Worm (Caenorhabditis elegans) whole organism, mixed stage, embryonic: ENCODE results near the gene snf-5.

Experiments
- M03D4.4 ChIP-seq: sonication (generic microtip); optimal IDR thresholded peaks from 2 replicates; lab custom pipeline; 2017; ENCODE audit warnings: mild to moderate bottlenecking, missing genetic modification characterization, missing compliant biosample characterization
- bed-3 ChIP-seq: fragments of 200-800 bp; sonication (Bioruptor generic); optimal IDR thresholded peaks from 3 replicates; lab custom pipeline; 2018; ENCODE audit warnings: mild to moderate bottlenecking, missing genetic modification characterization, moderate library complexity, missing compliant biosample characterization
- blmp-1 ChIP-seq: fragments of 150-350 bp; optimal IDR thresholded peaks from 2 replicates; lab custom pipeline; 2014; ENCODE audit warnings: missing biosample characterization, missing genetic modification characterization
- ceh-39 ChIP-seq: fragments of 150-350 bp; optimal IDR thresholded peaks from 2 replicates; lab custom pipeline; 2014; ENCODE audit warnings: missing biosample characterization, missing genetic modification characterization
- ceh-43 ChIP-seq: fragments of 200-800 bp; sonication (Bioruptor generic); optimal IDR thresholded peaks from 2 replicates; lab custom pipeline; 2018; ENCODE audit warnings: mild to moderate bottlenecking, missing genetic modification characterization, moderate library complexity, missing compliant biosample characterization
- ceh-83 ChIP-seq: fragments of 200-800 bp; sonication (Bioruptor generic); optimal IDR thresholded peaks from 2 replicates; lab custom pipeline; 2018; ENCODE audit warnings: mild to moderate bottlenecking, missing genetic modification characterization, missing compliant biosample characterization
- ces-1 ChIP-seq: fragments of 150-350 bp; optimal IDR thresholded peaks from 2 replicates; lab custom pipeline; 2014; ENCODE audit warnings: missing biosample characterization, missing genetic modification reagents, missing genetic modification characterization
- cnd-1 ChIP-seq: fragments of 200-800 bp; sonication (Bioruptor generic); optimal IDR thresholded peaks from 2 replicates; lab custom pipeline; 2018; ENCODE audit warnings: mild to moderate bottlenecking, missing genetic modification characterization, missing compliant biosample characterization
- drap-1 ChIP-seq: fragments of 200-800 bp; sonication (Bioruptor generic); optimal IDR thresholded peaks from 3 replicates; lab custom pipeline; 2018; ENCODE audit warnings: mild to moderate bottlenecking, missing genetic modification characterization, missing compliant biosample characterization
- elt-1 ChIP-seq: sonication (generic microtip); optimal IDR thresholded peaks from 2 replicates; lab custom pipeline; 2017; ENCODE audit warnings: missing genetic modification characterization, mild to moderate bottlenecking, missing compliant biosample characterization, antibody characterized with exemption, moderate library complexity, borderline replicate concordance; ENCODE audit not compliant: insufficient read depth
- elt-3 ChIP-seq: fragments of 150-350 bp; optimal IDR thresholded peaks from 2 replicates; lab custom pipeline; 2014; ENCODE audit warnings: missing biosample characterization, missing genetic modification characterization
- flh-1 ChIP-seq: fragments of 200-800 bp; sonication (Bioruptor generic); optimal IDR thresholded peaks from 2 replicates; lab custom pipeline; 2018; ENCODE audit warnings: mild to moderate bottlenecking, missing genetic modification characterization, moderate library complexity, missing compliant biosample characterization
- ham-2 ChIP-seq: fragments of 200-800 bp; sonication (Bioruptor generic); optimal IDR thresholded peaks from 2 replicates; lab custom pipeline; 2018; ENCODE audit warnings: mild to moderate bottlenecking, missing genetic modification characterization, missing compliant biosample characterization
- hlh-1 ChIP-seq: fragments of 150-350 bp; optimal IDR thresholded peaks from 2 replicates; lab custom pipeline; 2014; ENCODE audit warnings: missing biosample characterization, missing genetic modification reagents, missing genetic modification characterization
- lin-13 ChIP-seq: fragments of 150-350 bp; optimal IDR thresholded peaks from 2 replicates; lab custom pipeline; 2014; ENCODE audit warnings: missing biosample characterization, missing genetic modification characterization
- lin-32 ChIP-seq: fragments of 200-800 bp; sonication (Bioruptor generic); optimal IDR thresholded peaks from 2 replicates; lab custom pipeline; 2018; ENCODE audit warnings: mild to moderate bottlenecking, missing genetic modification characterization, missing compliant biosample characterization
- lsy-2 ChIP-seq: fragments of 150-350 bp; optimal IDR thresholded peaks from 2 replicates; lab custom pipeline; 2014; ENCODE audit warnings: missing biosample characterization, missing genetic modification characterization
- mep-1 ChIP-seq: fragments of 150-350 bp; optimal IDR thresholded peaks from 2 replicates; lab custom pipeline; 2017; ENCODE audit warnings: missing biosample characterization, missing genetic modification reagents, missing genetic modification characterization, inconsistent platforms
- mls-2 ChIP-seq: sonication (generic microtip); optimal IDR thresholded peaks from 2 replicates; lab custom pipeline; 2016; ENCODE audit warnings: mild to moderate bottlenecking, missing genetic modification characterization, moderate library complexity, missing compliant biosample characterization
- nhr-12 ChIP-seq: fragments of 150-350 bp; optimal IDR thresholded peaks from 2 replicates; lab custom pipeline; 2014; ENCODE audit warnings: missing biosample characterization, missing genetic modification characterization
- nhr-237 ChIP-seq: fragments of 150-350 bp; optimal IDR thresholded peaks from 2 replicates; lab custom pipeline; 2014; ENCODE audit warnings: missing biosample characterization, missing genetic modification characterization
- nhr-28 ChIP-seq: fragments of 150-350 bp; optimal IDR thresholded peaks from 2 replicates; lab custom pipeline; 2014; ENCODE audit warnings: missing biosample characterization, missing genetic modification characterization
- nhr-76 ChIP-seq: sonication (generic microtip); optimal IDR thresholded peaks from 2 replicates; lab custom pipeline; 2017; ENCODE audit warnings: missing biosample characterization, missing genetic modification characterization
- pha-4 ChIP-seq: fragments of 150-350 bp; optimal IDR thresholded peaks from 2 replicates; lab custom pipeline; 2018; ENCODE audit warnings: missing biosample characterization, missing genetic modification reagents, missing genetic modification characterization
- sem-2 ChIP-seq: fragments of 200-800 bp; sonication (Bioruptor generic); optimal IDR thresholded peaks from 2 replicates; lab custom pipeline; 2018; ENCODE audit warnings: mild to moderate bottlenecking, missing genetic modification characterization, missing compliant biosample characterization
- snpc-4 ChIP-seq: fragments of 150-350 bp; optimal IDR thresholded peaks from 2 replicates; lab custom pipeline; 2014; ENCODE audit warnings: missing biosample characterization, missing genetic modification characterization
- sptf-1 ChIP-seq: sonication (generic microtip); optimal IDR thresholded peaks from 2 replicates; lab custom pipeline; 2017; ENCODE audit warnings: mild to moderate bottlenecking, missing genetic modification characterization, moderate library complexity, missing compliant biosample characterization
- tbx-8 ChIP-seq: fragments of 200-800 bp; sonication (Bioruptor generic); optimal IDR thresholded peaks from 2 replicates; lab custom pipeline; 2018; ENCODE audit warnings: mild to moderate bottlenecking, missing genetic modification characterization, moderate library complexity, missing compliant biosample characterization
- unc-120 ChIP-seq: sonication (generic microtip); optimal IDR thresholded peaks from 2 replicates; lab custom pipeline; 2017; ENCODE audit warnings: missing genetic modification characterization, missing compliant biosample characterization; ENCODE audit not compliant: poor library complexity, severe bottlenecking
- unc-39 ChIP-seq: fragments of 150-350 bp; optimal IDR thresholded peaks from 2 replicates; lab custom pipeline; 2014; ENCODE audit warnings: missing biosample characterization, missing genetic modification characterization
- unc-62 ChIP-seq: fragments of 150-350 bp; optimal IDR thresholded peaks from 2 replicates; lab custom pipeline; 2014; ENCODE audit warnings: missing biosample characterization, missing genetic modification reagents, missing genetic modification characterization
- zip-8 ChIP-seq: fragments of 150-350 bp; optimal IDR thresholded peaks from 2 replicates; lab custom pipeline; 2014; ENCODE audit warnings: missing biosample characterization, missing genetic modification characterization
- ztf-11 ChIP-seq: fragments of 150-350 bp; optimal IDR thresholded peaks from 2 replicates; lab custom pipeline; 2014; ENCODE audit warnings: missing biosample characterization, missing genetic modification characterization

Gene snf-5

ce11 chrII:12878697-12879096 lies 13.1 kb upstream of the snf-5 start:
- TF ChIP-seq snpc-4 (tag; lab: Kevin White, UChicago) (no peak), sem-2 (GFP tag; lab: Kevin White, UChicago) (no peak), elt-3 (no peak), hlh-1 (tag; lab: Kevin White, UChicago) (no peak), ceh-39 (no peak), M03D4.4 (tag; lab: Kevin White, UChicago) (no peak), unc-120 (tag; lab: Kevin White, UChicago) (no peak), nhr-12 (tag; lab: Kevin White, UChicago) (no peak), flh-1 (GFP tag; lab: Kevin White, UChicago) (no peak), nhr-28 (tag; lab: Kevin White, UChicago) (no peak), unc-39 (no peak), mep-1 (tag; lab: Kevin White, UChicago) (no peak), sptf-1 (tag; lab: Kevin White, UChicago) (no peak), cnd-1 (tag; lab: Kevin White, UChicago) (no peak), nhr-76 (tag; lab: Kevin White, UChicago) (no peak), zip-8 (no peak), blmp-1 (tag; lab: Kevin White, UChicago) (no peak), tbx-8 (GFP tag; lab: Kevin White, UChicago) (no peak), bed-3 (GFP tag; lab: Kevin White, UChicago) (no peak)

DNA sequence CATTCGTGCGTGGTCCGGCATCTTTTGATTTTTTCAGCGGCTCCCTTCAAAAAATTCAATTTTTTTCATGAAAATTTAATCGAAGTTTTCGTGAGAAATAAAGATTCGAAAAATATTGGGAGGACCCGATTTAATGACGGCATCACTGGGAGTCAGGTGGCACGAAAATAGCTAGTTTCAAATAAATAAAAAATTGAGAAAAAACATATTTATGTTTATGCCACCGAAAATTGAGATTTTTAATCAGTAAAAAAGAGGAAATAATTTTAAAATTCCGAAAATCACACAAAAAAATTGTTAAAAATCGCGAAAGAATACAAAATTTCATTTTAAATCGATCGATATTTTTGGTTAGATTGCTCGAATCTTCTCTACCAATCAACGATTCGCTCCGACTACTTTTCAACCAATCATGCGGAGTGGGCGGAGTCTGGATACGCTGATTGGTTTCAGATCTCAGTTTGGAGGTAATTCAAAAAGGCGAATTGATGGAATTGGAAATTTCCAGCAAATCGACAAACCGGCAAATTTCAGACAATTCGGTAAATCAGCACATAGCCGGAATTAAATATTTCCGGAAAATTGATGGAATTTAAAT lies 12.6 kb upstream of the snf-5 start, which contains the start of gene gsy-1:
gsy-1 (minus strand) TSS at position 51 of the 598 bp plus-strand sequence.
- TF ChIP-seq sptf-1 (tag; lab: Kevin White, UChicago): no peak
- TF ChIP-seq, all 35 proteins: peak for 0

ce11 chrII:12866079-12866478 lies 494 bp upstream of the snf-5 start:
- TF ChIP-seq lin-13 (tag; lab: Kevin White, UChicago): no peak
- TF ChIP-seq lin-32 (GFP tag; lab: Kevin White, UChicago): no peak
- TF ChIP-seq drap-1: no peak
- no peak for TF ChIP-seq sem-2 (GFP tag; lab: Kevin White, UChicago)
- no peak for TF ChIP-seq nhr-76 (tag; lab: Kevin White, UChicago)
- TF ChIP-seq hlh-1 (tag; lab: Kevin White, UChicago): no peak

ce11 chrII:12855900-12856299 lies 9.7 kb downstream of the snf-5 start, which contains the start of gene Y46G5A.29:
Y46G5A.29 (plus strand) TSS chrII:12856200.
- TF ChIP-seq elt-1 (tag; lab: Kevin White, UChicago) (no peak), lin-13 (tag; lab: Kevin White, UChicago) (no peak), ztf-11 (tag; lab: Kevin White, UChicago) (no peak), lsy-2 (tag; lab: Kevin White, UChicago) (no peak), hlh-1 (tag; lab: Kevin White, UChicago) (no peak), nhr-12 (tag; lab: Kevin White, UChicago) (no peak), nhr-28 (tag; lab: Kevin White, UChicago) (no peak), sem-2 (GFP tag; lab: Kevin White, UChicago) (no peak), ces-1 (no peak), ceh-83 (no peak), flh-1 (GFP tag; lab: Kevin White, UChicago) (no peak), ham-2 (GFP tag; lab: Kevin White, UChicago) (no peak), blmp-1 (tag; lab: Kevin White, UChicago) (no peak), mls-2 (tag; lab: Kevin White, UChicago) (no peak), unc-62 (GFP tag; lab: Kevin White, UChicago) (no peak), ceh-39 (no peak), zip-8 (no peak), mep-1 (tag; lab: Kevin White, UChicago) (no peak), drap-1 (no peak), nhr-237 (tag; lab: Kevin White, UChicago) (no peak)

- TF ChIP-seq nhr-28 (tag; lab: Kevin White, UChicago): no peak
- TF ChIP-seq M03D4.4 (tag; lab: Kevin White, UChicago): no peak
- no peak for TF ChIP-seq ham-2 (GFP tag; lab: Kevin White, UChicago)
- no peak for TF ChIP-seq ces-1
- no peak for TF ChIP-seq sptf-1 (tag; lab: Kevin White, UChicago)
- no peak for TF ChIP-seq mep-1 (tag; lab: Kevin White, UChicago)
- no peak for TF ChIP-seq lsy-2 (tag; lab: Kevin White, UChicago)
- TF ChIP-seq elt-1 (tag; lab: Kevin White, UChicago): no peak
- TF ChIP-seq blmp-1 (tag; lab: Kevin White, UChicago): no peak
- no peak for TF ChIP-seq ceh-43 (GFP tag; lab: Kevin White, UChicago)
- TF ChIP-seq drap-1: no peak
- no peak for TF ChIP-seq mls-2 (tag; lab: Kevin White, UChicago)
- TF ChIP-seq pha-4 (tag; lab: Kevin White, UChicago): no peak
- no peak for TF ChIP-seq tbx-8 (GFP tag; lab: Kevin White, UChicago)
- TF ChIP-seq nhr-237 (tag; lab: Kevin White, UChicago): no peak
- TF ChIP-seq unc-62 (GFP tag; lab: Kevin White, UChicago): no peak
- no peak for TF ChIP-seq ztf-11 (tag; lab: Kevin White, UChicago)
These were observed 15.5 kb downstream of the snf-5 start, which contains the start of gene Y46G5A.28 for ce11 chrII:12850129-12850528. Y46G5A.28 (plus strand) TSS chrII:12850429.
